Fruit fly (Drosophila melanogaster) whole organism, prepupa: Measurements from ENCODE around the gene dmrt11E.

ENCODE experiments used
- CG10631 ChIP-seq: fragments of 200-800 bp; sonication (Bioruptor generic); optimal IDR thresholded peaks from 2 replicates; lab custom pipeline; 2016; ENCODE audit warnings: missing biosample characterization, missing genetic modification characterization
- CG10669 ChIP-seq: fragments of 200-800 bp; sonication (Bioruptor generic); optimal IDR thresholded peaks from 3 replicates; lab custom pipeline; 2018; ENCODE audit warnings: missing biosample characterization, mild to moderate bottlenecking, missing genetic modification characterization, moderate library complexity
- CG11294 ChIP-seq: fragments of 200-800 bp; sonication (Bioruptor generic); IDR thresholded peaks from 2 replicates; pipeline ENCODE4 v1.3.6; 2022; ENCODE audit warnings: missing biosample characterization, missing genetic modification characterization
- CG1621 ChIP-seq: fragments of 200-800 bp; sonication (Bioruptor generic); optimal IDR thresholded peaks from 3 replicates; lab custom pipeline; 2018; ENCODE audit warnings: missing biosample characterization, mild to moderate bottlenecking, missing genetic modification characterization
- CG16779 ChIP-seq: fragments of 200-800 bp; sonication (Bioruptor generic); optimal IDR thresholded peaks from 3 replicates; lab custom pipeline; 2017; ENCODE audit warnings: missing biosample characterization, mild to moderate bottlenecking, missing genetic modification characterization
- CG3032 ChIP-seq: fragments of 200-800 bp; optimal IDR thresholded peaks from 2 replicates; lab custom pipeline; 2019; ENCODE audit warnings: missing biosample characterization, mild to moderate bottlenecking, missing genetic modification characterization, moderate library complexity
- CG3919 ChIP-seq: fragments of 200-800 bp; sonication (Bioruptor generic); optimal IDR thresholded peaks from 3 replicates; lab custom pipeline; 2016; ENCODE audit warnings: missing biosample characterization, missing genetic modification characterization
- CG4318 ChIP-seq: fragments of 200-800 bp; sonication (Bioruptor generic); optimal IDR thresholded peaks from 3 replicates; lab custom pipeline; 2017; ENCODE audit warnings: missing biosample characterization, mild to moderate bottlenecking, missing genetic modification characterization
- CG6163 ChIP-seq: fragments of 200-800 bp; sonication (Bioruptor generic); IDR thresholded peaks from 3 replicates; pipeline ENCODE4 v1.3.6; 2022; ENCODE audit warnings: missing biosample characterization, missing genetic modification characterization
- CG6276 ChIP-seq: fragments of 200-800 bp; sonication (Bioruptor generic); optimal IDR thresholded peaks from 2 replicates; lab custom pipeline; 2017; ENCODE audit warnings: missing biosample characterization, mild to moderate bottlenecking, missing genetic modification characterization
- CG6808 ChIP-seq: fragments of 200-800 bp; sonication (Bioruptor generic); optimal IDR thresholded peaks from 3 replicates; lab custom pipeline; 2017; ENCODE audit warnings: missing biosample characterization, missing genetic modification characterization, mild to moderate bottlenecking, moderate library complexity, missing genetic modification reagents
- CG6854 ChIP-seq: fragments of 200-800 bp; sonication (Bioruptor generic); optimal IDR thresholded peaks from 2 replicates; lab custom pipeline; 2017; ENCODE audit warnings: missing biosample characterization, mild to moderate bottlenecking, missing genetic modification characterization
- CG7368 ChIP-seq: fragments of 200-800 bp; sonication (Bioruptor generic); optimal IDR thresholded peaks from 3 replicates; lab custom pipeline; 2016; ENCODE audit warnings: missing biosample characterization, missing genetic modification characterization
- CG8319 ChIP-seq: fragments of 200-800 bp; sonication (Bioruptor generic); optimal IDR thresholded peaks from 3 replicates; lab custom pipeline; 2016; ENCODE audit warnings: missing biosample characterization, missing genetic modification characterization
- CG8632 ChIP-seq: fragments of 200-800 bp; sonication (Bioruptor generic); optimal IDR thresholded peaks from 3 replicates; lab custom pipeline; 2016; ENCODE audit warnings: missing biosample characterization, missing genetic modification characterization
- Eip75B ChIP-seq: fragments of 200-800 bp; sonication (Bioruptor generic); optimal IDR thresholded peaks from 3 replicates; lab custom pipeline; 2016; ENCODE audit warnings: missing biosample characterization, missing genetic modification characterization
- Eip78C ChIP-seq: fragments of 200-800 bp; sonication (Bioruptor generic); peaks from one replicate; lab custom pipeline; 2016; ENCODE audit warnings: missing biosample characterization, missing genetic modification characterization
- Eip93F ChIP-seq: fragments of 200-800 bp; sonication (Bioruptor generic); optimal IDR thresholded peaks from 2 replicates; lab custom pipeline; 2016; ENCODE audit warnings: missing biosample characterization, mild to moderate bottlenecking, missing genetic modification characterization
- Gug ChIP-seq: fragments of 200-800 bp; sonication (Bioruptor generic); IDR thresholded peaks from 2 replicates; pipeline ENCODE4 v1.3.6; 2022; ENCODE audit warnings: missing biosample characterization, missing genetic modification characterization
- Lpt ChIP-seq: fragments of 200-800 bp; sonication (Bioruptor generic); optimal IDR thresholded peaks from 3 replicates; lab custom pipeline; 2016; ENCODE audit warnings: missing biosample characterization, missing genetic modification characterization
- Met ChIP-seq: fragments of 200-800 bp; sonication (Bioruptor generic); optimal IDR thresholded peaks from 3 replicates; lab custom pipeline; 2016; ENCODE audit warnings: missing biosample characterization, missing genetic modification characterization
- OdsH ChIP-seq: fragments of 200-800 bp; sonication (Bioruptor generic); optimal IDR thresholded peaks from 3 replicates; lab custom pipeline; 2016; ENCODE audit warnings: missing biosample characterization, missing genetic modification characterization
- Smox ChIP-seq: fragments of 200-800 bp; sonication (Bioruptor generic); optimal IDR thresholded peaks from 3 replicates; lab custom pipeline; 2016; ENCODE audit warnings: missing biosample characterization, missing genetic modification characterization
- Sox14 ChIP-seq: fragments of 200-800 bp; sonication (Bioruptor generic); optimal IDR thresholded peaks from 3 replicates; lab custom pipeline; 2016; ENCODE audit warnings: missing biosample characterization, missing genetic modification characterization
- achi ChIP-seq: fragments of 200-800 bp; sonication (Bioruptor generic); optimal IDR thresholded peaks from 3 replicates; lab custom pipeline; 2016; ENCODE audit warnings: missing biosample characterization, missing genetic modification characterization
- acj6 ChIP-seq: fragments of 200-800 bp; sonication (Bioruptor generic); optimal IDR thresholded peaks from 3 replicates; lab custom pipeline; 2016; ENCODE audit warnings: missing biosample characterization, missing genetic modification characterization
- dsx ChIP-seq: fragments of 200-800 bp; optimal IDR thresholded peaks from 3 replicates; lab custom pipeline; 2019; ENCODE audit warnings: missing biosample characterization, mild to moderate bottlenecking, missing genetic modification characterization, moderate library complexity; ENCODE audit not compliant: poor library complexity, severe bottlenecking
- eg ChIP-seq: fragments of 200-800 bp; sonication (Bioruptor generic); IDR thresholded peaks from 3 replicates; pipeline ENCODE4 v1.3.6; 2022; ENCODE audit warnings: missing biosample characterization, missing genetic modification characterization
- esn ChIP-seq: fragments of 200-800 bp; sonication (Bioruptor generic); optimal IDR thresholded peaks from 2 replicates; lab custom pipeline; 2016; ENCODE audit warnings: missing biosample characterization, mild to moderate bottlenecking, missing genetic modification characterization, moderate library complexity
- net ChIP-seq: fragments of 200-800 bp; sonication (Bioruptor generic); optimal IDR thresholded peaks from 3 replicates; lab custom pipeline; 2016; ENCODE audit warnings: missing biosample characterization, missing genetic modification characterization
- pdm3 ChIP-seq: fragments of 200-800 bp; sonication (Bioruptor generic); optimal IDR thresholded peaks from 3 replicates; lab custom pipeline; 2016; ENCODE audit warnings: missing biosample characterization, missing genetic modification characterization
- salr ChIP-seq, 2 experiments: fragments of 200-800 bp; sonication (Bioruptor generic); optimal IDR thresholded peaks; 3 replicates each; lab custom pipeline; 2016 to 2018; ENCODE audit warnings: missing biosample characterization in 2 of 2, missing genetic modification characterization in 2 of 2, mild to moderate bottlenecking in 1 of 2
- ss ChIP-seq, 2 experiments: fragments of 200-800 bp; sonication (Bioruptor generic); optimal IDR thresholded peaks; 2 replicates in 1 of 2; 3 replicates in 1 of 2; lab custom pipeline; 2017 to 2018; ENCODE audit warnings: mild to moderate bottlenecking in 2 of 2, missing biosample characterization in 2 of 2, missing genetic modification characterization in 2 of 2, moderate library complexity in 1 of 2
- svp ChIP-seq: fragments of 200-800 bp; sonication (Bioruptor generic); peaks from one replicate; lab custom pipeline; 2016; ENCODE audit warnings: missing biosample characterization, missing genetic modification characterization
- topi ChIP-seq: fragments of 200-800 bp; sonication (Bioruptor generic); optimal IDR thresholded peaks from 3 replicates; lab custom pipeline; 2016; ENCODE audit warnings: missing biosample characterization, missing genetic modification characterization
- vri ChIP-seq: fragments of 200-800 bp; sonication (Bioruptor generic); optimal IDR thresholded peaks from 3 replicates; lab custom pipeline; 2016; ENCODE audit warnings: missing biosample characterization, mild to moderate bottlenecking, missing genetic modification characterization

The dmrt11E gene

dm6 chrX:13396378-13397099, 28.5 kb downstream of the dmrt11E start, which contains the start of gene Bcat (continued):
- TF ChIP-seq CG6808 (GFP tag; lab: Kevin White, UChicago) (peak; percentile 45), CG7368 (GFP tag; lab: Kevin White, UChicago) (peak; percentile 46), OdsH (GFP tag; lab: Kevin White, UChicago) (peak; percentile 62), Eip78C (GFP tag; lab: Kevin White, UChicago) (peak; percentile 86), Met (GFP tag; lab: Kevin White, UChicago) (peak; percentile 72), CG6854 (GFP tag; lab: Kevin White, UChicago) (peak; percentile 81), Lpt (no peak), Sox14 (GFP tag; lab: Kevin White, UChicago) (peak; percentile 60), CG4318 (GFP tag; lab: Kevin White, UChicago) (peak; percentile 74), net (GFP tag; lab: Kevin White, UChicago) (peak; percentile 68), eg (GFP tag; lab: Robert Waterston, UW) (peak; percentile 53; the same call in 2 of the 3 replicates), CG10631 (peak; percentile 67), ss (GFP tag; optimal IDR thresholded peaks at IDR 0.05; lab: Kevin White, UChicago) (peak; percentile 34 to 35), acj6 (GFP tag; lab: Kevin White, UChicago) (peak; percentile 66), Gug (no peak), Smox (GFP tag; lab: Kevin White, UChicago) (peak; percentile 59), CG11294 (peak; percentile 22; the same call in 1 of the 2 replicates), CG6163 (GFP tag; lab: Robert Waterston, UW) (0 out of 3 replicates have a peak, but pooled peaks have one; percentile 49), CG8632 (GFP tag; lab: Kevin White, UChicago) (peak; percentile 66), CG16779 (tag; lab: Kevin White, UChicago) (peak; percentile 52), CG3032 (tag; lab: Kevin White, UChicago) (peak; percentile 12)
- TF ChIP-seq, all 60 proteins: peak for 54

dm6 chrX:13397610-13398009, 29.6 kb downstream of the dmrt11E start:
- TF ChIP-seq CG10669 (GFP tag; lab: Kevin White, UChicago) (no peak), CG6276 (GFP tag; lab: Kevin White, UChicago) (no peak), eg (GFP tag; lab: Robert Waterston, UW) (no peak)
- TF ChIP-seq, all 60 proteins: peak for 0

- TF ChIP-seq CG3919 = peak; percentile 8
- TF ChIP-seq Eip93F = no peak
- no peak for TF ChIP-seq CG1621 (tag; lab: Kevin White, UChicago)
- no peak for TF ChIP-seq dsx (GFP tag; lab: Kevin White, UChicago)
- TF ChIP-seq CG11294 = no peak
- peak; percentile 0 for TF ChIP-seq esn
- TF ChIP-seq Eip78C (GFP tag; lab: Kevin White, UChicago) = peak; percentile 82
Measured at dm6 chrX:13401245-13401644, 33.3 kb downstream of the dmrt11E start.

- no peak for TF ChIP-seq vri (GFP tag; lab: Kevin White, UChicago)
- TF ChIP-seq CG11294 = no peak
- no peak for TF ChIP-seq pdm3 (GFP tag; lab: Kevin White, UChicago)
- no peak for TF ChIP-seq esn
- TF ChIP-seq salr (GFP tag; optimal IDR thresholded peaks at IDR 0.05; lab: Kevin White, UChicago) = no peak
- TF ChIP-seq Smox (GFP tag; lab: Kevin White, UChicago) = no peak
- TF ChIP-seq achi (GFP tag; lab: Kevin White, UChicago) = no peak
- no peak for TF ChIP-seq CG8319 (GFP tag; lab: Kevin White, UChicago)
- TF ChIP-seq topi = no peak
- no peak for TF ChIP-seq CG1621 (tag; lab: Kevin White, UChicago)
- TF ChIP-seq svp (GFP tag; lab: Kevin White, UChicago) = no peak
- TF ChIP-seq Eip78C (GFP tag; lab: Kevin White, UChicago) = no peak
- no peak for TF ChIP-seq Eip75B
- TF ChIP-seq acj6 (GFP tag; lab: Kevin White, UChicago) = no peak
- no peak for TF ChIP-seq Eip93F
- no peak for TF ChIP-seq CG8632 (GFP tag; lab: Kevin White, UChicago)
- TF ChIP-seq Sox14 (GFP tag; lab: Kevin White, UChicago) = no peak
Measured at dm6 chrX:13402763-13403162, 34.8 kb downstream of the dmrt11E start, which contains the start of gene CG12725. TSS of gene CG12725 (minus strand) at chrX:13402863.
